Worm (Caenorhabditis elegans): Measurements from ENCODE around the gene glb-14.
"Not testable (repeated sequence)": the region's sequence is repeated elsewhere in the genome, so short reads cannot be mapped to it uniquely, and the experiment has no call there.

DNA sequence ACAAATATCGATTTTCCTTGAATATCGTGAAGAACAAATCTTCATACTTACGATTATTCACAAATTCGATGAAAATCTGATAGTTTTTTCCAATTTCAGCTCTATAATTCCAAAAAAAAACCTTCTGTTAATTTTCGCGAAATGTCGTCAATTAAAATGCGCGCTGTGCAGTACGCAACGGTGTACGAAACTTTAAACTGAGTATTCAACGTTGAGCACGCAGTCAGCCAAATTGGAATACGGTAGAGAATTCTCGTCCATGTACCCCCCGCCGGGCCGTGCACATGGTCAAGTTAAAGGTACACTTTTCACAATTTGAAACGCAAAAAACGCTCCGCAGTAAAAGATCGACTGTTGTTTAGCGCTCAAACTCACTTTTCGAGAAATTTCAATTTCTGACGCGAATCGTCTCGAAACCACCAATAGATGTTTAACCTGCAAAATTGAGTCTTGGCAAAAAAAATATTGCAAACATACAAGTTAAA, 45.4 kb upstream of the glb-14 start, which contains the start of gene F28F8.7:
- not testable (repeated sequence) for TF ChIP-seq nhr-28 (tag; optimal IDR thresholded peaks at IDR 0.05); ama-1 (optimal IDR thresholded peaks at IDR 0.05); ztf-11 (tag; optimal IDR thresholded peaks at IDR 0.05); unc-62 (GFP tag; optimal IDR thresholded peaks at IDR 0.05); pha-4 (tag; optimal IDR thresholded peaks at IDR 0.05); nhr-77 (tag; optimal IDR thresholded peaks at IDR 0.05); daf-12 (tag; optimal IDR thresholded peaks at IDR 0.05)

Measured in whole organism, L3 larva.